Worm (Caenorhabditis elegans) whole organism, L4 larva: ENCODE measurements around the gene ttc-7.
"Not testable (repeated sequence)": the region's sequence is repeated elsewhere in the genome, so short reads cannot be mapped to it uniquely, and the experiment has no call there.

Experiments used
- aly-2 ChIP-seq: sonication (generic microtip); optimal IDR thresholded peaks from 2 replicates; lab custom pipeline; 2018; ENCODE audit warnings: missing biosample characterization, missing genetic modification characterization
- ama-1 ChIP-seq: fragments of 150-350 bp; optimal IDR thresholded peaks from 2 replicates; lab custom pipeline; 2014; ENCODE audit warnings: inconsistent platforms, mixed read lengths
- ceh-20 ChIP-seq: fragments of 200-800 bp; sonication (Bioruptor generic); IDR thresholded peaks from 2 replicates; pipeline ENCODE4 v1.3.6; 2022; ENCODE audit warnings: missing genetic modification reagents, missing genetic modification characterization, missing compliant biosample characterization
- dpl-1 ChIP-seq: fragments of 150-350 bp; optimal IDR thresholded peaks from 2 replicates; lab custom pipeline; 2014; ENCODE audit warnings: missing biosample characterization, missing genetic modification reagents, missing genetic modification characterization
- lin-15B ChIP-seq: fragments of 150-350 bp; sonication (generic microtip); optimal IDR thresholded peaks from 3 replicates; lab custom pipeline; 2014; ENCODE audit warnings: missing biosample characterization, missing genetic modification characterization
- nhr-10 ChIP-seq: fragments of 150-350 bp; optimal IDR thresholded peaks from 2 replicates; lab custom pipeline; 2014; ENCODE audit warnings: missing biosample characterization, missing genetic modification characterization
- unc-62 ChIP-seq, 3 experiments: fragments of 150-350 bp in 1 of 3; sonication (generic microtip); optimal IDR thresholded peaks in 2 of 3; peaks in 1 of 3; 1 replicate in 1 of 3; 2 replicates in 2 of 3; lab custom pipeline; 2014 to 2017; ENCODE audit warnings: missing biosample characterization in 3 of 3, missing genetic modification characterization in 3 of 3, missing genetic modification reagents in 3 of 3, missing genotype in 1 of 3

DNA sequence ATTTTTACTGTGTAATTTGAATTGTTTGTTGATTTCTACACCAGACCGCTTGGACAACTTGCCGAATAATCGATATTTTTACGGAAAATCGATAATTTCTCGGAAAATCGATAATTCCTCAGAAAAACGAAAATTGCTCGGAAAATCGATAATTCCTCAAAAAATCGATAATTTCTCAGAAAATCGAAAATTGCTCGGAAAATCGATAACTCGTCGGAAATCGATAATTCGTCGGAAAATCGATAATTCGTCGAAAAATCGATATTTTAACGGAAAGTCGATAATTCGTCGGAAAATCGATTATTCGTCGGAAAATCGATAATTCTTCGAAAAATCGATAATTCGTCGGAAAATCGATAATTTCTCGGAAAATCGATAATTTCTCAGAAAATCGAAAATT, 31.9 kb downstream of the ttc-7 start:
- TF ChIP-seq lin-15B (tag; lab: Kevin White, UChicago); ama-1 (lab: Kevin White, UChicago); unc-62 (GFP tag; optimal IDR thresholded peaks at IDR 0.05 in 1 of 2; lab: Kevin White, UChicago); unc-62 (tag; optimal IDR thresholded peaks at IDR 0.05; lab: Kevin White, UChicago); ceh-20 (GFP tag; lab: Robert Waterston, UW); nhr-10 (tag; lab: Kevin White, UChicago); aly-2; dpl-1 (GFP tag; lab: Kevin White, UChicago): not testable (repeated sequence)
